Worm (Caenorhabditis elegans) whole organism, L4/young adult: ENCODE data around the gene F26D2.15.

Experiments used
- W03F9.2 ChIP-seq: fragments of 150-350 bp; optimal IDR thresholded peaks from 2 replicates; lab custom pipeline; 2014; ENCODE audit warnings: missing biosample characterization, missing genetic modification characterization
- dao-5 ChIP-seq: sonication (generic microtip); optimal IDR thresholded peaks from 2 replicates; lab custom pipeline; 2016; ENCODE audit warnings: missing genotype, missing genetic modification characterization, moderate library complexity, missing compliant biosample characterization
- him-1 ChIP-seq: sonication (generic microtip); optimal IDR thresholded peaks from 2 replicates; lab custom pipeline; 2016; ENCODE audit warnings: missing genotype, missing genetic modification reagents, missing genetic modification characterization, missing compliant biosample characterization

DNA sequence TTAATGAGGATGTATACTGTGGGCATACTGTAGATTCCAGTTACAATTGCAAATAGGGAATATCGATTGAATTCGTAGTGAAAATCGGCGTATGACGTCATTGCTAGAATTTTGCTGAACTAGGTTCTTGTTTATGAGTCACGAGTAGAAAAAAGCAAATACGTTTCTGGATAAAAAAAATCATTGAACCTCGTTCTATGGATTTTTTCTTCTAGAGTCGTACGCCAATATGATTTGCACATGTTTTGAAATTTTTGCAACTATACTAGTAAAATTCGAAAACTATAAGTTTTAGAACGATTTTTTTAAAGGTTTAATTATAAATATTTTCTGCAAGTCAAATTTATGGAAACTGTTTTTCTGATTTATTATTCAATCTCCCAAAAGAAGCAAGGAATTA, 30.2 kb downstream of the F26D2.15 start, which contains the start of gene sru-44:
- no peak for TF ChIP-seq him-1 (tag; lab: Kevin White, UChicago)
- no peak for TF ChIP-seq dao-5 (tag; lab: Kevin White, UChicago)
- no peak for TF ChIP-seq W03F9.2 (tag; lab: Kevin White, UChicago)
